ENCODE assay signal across 4 fruit fly cellular contexts in the genomic region with DNA sequence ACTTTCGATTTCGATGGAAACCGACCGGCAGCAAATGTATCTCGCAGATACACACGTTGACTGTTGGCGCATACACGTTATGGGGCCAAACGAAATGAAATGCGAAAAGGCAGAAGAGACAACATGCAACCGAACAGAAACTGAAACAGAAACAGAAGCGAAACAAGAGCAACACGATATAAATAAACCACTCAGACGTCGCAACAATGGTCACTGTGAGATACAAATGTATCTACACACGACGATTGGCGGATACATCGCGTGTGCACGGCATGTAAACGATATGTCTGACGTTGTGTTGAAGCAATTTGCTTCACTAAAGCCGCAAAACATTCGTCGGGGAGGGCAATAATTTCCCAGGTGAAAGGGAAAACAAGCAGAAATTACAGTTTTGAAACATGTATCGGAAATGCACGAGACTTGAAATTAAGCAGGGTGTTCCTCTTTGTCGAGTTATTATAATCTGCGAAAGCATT.
TF ChIP-seq lines count a peak whose summit lies in the region.

No protein-coding gene starts in this region.

- TF ChIP-seq CTCF in whole organism, embryonic (GFP tag; optimal IDR thresholded peaks at IDR 0.05; lab: Kevin White, UChicago) = no peak

TF ChIP-seq in whole organism, embryonic, 481 proteins besides CTCF, POLR2A, EP300 and RAD21 (continues in another document):
- TF ChIP-seq CG10654 (GFP tag; optimal IDR thresholded peaks at IDR 0.05; lab: Kevin White, UChicago) = no peak
- TF ChIP-seq ssp (GFP tag; IDR thresholded peaks at IDR 0.05; lab: Robert Waterston, UW) = no peak
- peak; percentile 93 for TF ChIP-seq Blimp-1 (GFP tag; optimal IDR thresholded peaks at IDR 0.05; lab: Kevin White, UChicago)
- no peak for TF ChIP-seq CG7987 (GFP tag; optimal IDR thresholded peaks at IDR 0.05; lab: Kevin White, UChicago)
- no peak for TF ChIP-seq CG13123 (GFP tag; optimal IDR thresholded peaks at IDR 0.05; lab: Kevin White, UChicago)
- TF ChIP-seq Meics (GFP tag; optimal IDR thresholded peaks at IDR 0.05; lab: Kevin White, UChicago) = no peak
- TF ChIP-seq mirr (GFP tag; optimal IDR thresholded peaks at IDR 0.05; lab: Kevin White, UChicago) = no peak
- no peak for TF ChIP-seq CG13296 (GFP tag; optimal IDR thresholded peaks at IDR 0.05; lab: Kevin White, UChicago)
- no peak for TF ChIP-seq maf-S (GFP tag; optimal IDR thresholded peaks at IDR 0.05; lab: Kevin White, UChicago)
- TF ChIP-seq CG7556 (GFP tag; optimal IDR thresholded peaks at IDR 0.05; lab: Kevin White, UChicago) = no peak
- TF ChIP-seq repo (GFP tag; optimal IDR thresholded peaks at IDR 0.05; lab: Kevin White, UChicago) = no peak
- peak; percentile 94 for TF ChIP-seq CG11504 (tag; optimal IDR thresholded peaks at IDR 0.05; lab: Kevin White, UChicago)
- no peak for TF ChIP-seq lmd (GFP tag; IDR thresholded peaks at IDR 0.05; lab: Robert Waterston, UW)
- no peak for TF ChIP-seq CG12769 (tag; optimal IDR thresholded peaks at IDR 0.05; lab: Kevin White, UChicago)
- peak; percentile 1 for TF ChIP-seq pfk (GFP tag; optimal IDR thresholded peaks at IDR 0.05; lab: Kevin White, UChicago)
- TF ChIP-seq Gug (GFP tag; IDR thresholded peaks at IDR 0.05; lab: Robert Waterston, UW) = no peak
- no peak for TF ChIP-seq emc (GFP tag; optimal IDR thresholded peaks at IDR 0.05; lab: Kevin White, UChicago)
- TF ChIP-seq CG12659 (GFP tag; optimal IDR thresholded peaks at IDR 0.05; lab: Kevin White, UChicago) = no peak
- no peak for TF ChIP-seq B-H2 (GFP tag; optimal IDR thresholded peaks at IDR 0.05; lab: Kevin White, UChicago)
- TF ChIP-seq eyg (GFP tag; optimal IDR thresholded peaks at IDR 0.05; lab: Kevin White, UChicago) = no peak
- no peak for TF ChIP-seq Dref (GFP tag; IDR thresholded peaks at IDR 0.05; lab: Robert Waterston, UW)
- no peak for TF ChIP-seq CG5245 (GFP tag; optimal IDR thresholded peaks at IDR 0.05; lab: Kevin White, UChicago)
- no peak for TF ChIP-seq sima (GFP tag; optimal IDR thresholded peaks at IDR 0.05; lab: Kevin White, UChicago)

TF ChIP-seq in whole organism, prepupa, 60 proteins besides CTCF, POLR2A, EP300 and RAD21:
- TF ChIP-seq fd85E (GFP tag; optimal IDR thresholded peaks at IDR 0.05; lab: Kevin White, UChicago) (no peak), vri (GFP tag; optimal IDR thresholded peaks at IDR 0.05; lab: Kevin White, UChicago) (no peak), Met (GFP tag; optimal IDR thresholded peaks at IDR 0.05; lab: Kevin White, UChicago) (peak; percentile 5), Eip78C (GFP tag; lab: Kevin White, UChicago) (peak; percentile 60), fkh (GFP tag; optimal IDR thresholded peaks at IDR 0.05; lab: Kevin White, UChicago) (no peak), Lpt (GFP tag; optimal IDR thresholded peaks at IDR 0.05; lab: Kevin White, UChicago) (peak; percentile 15), CG34406 (GFP tag; optimal IDR thresholded peaks at IDR 0.05; lab: Kevin White, UChicago) (no peak), Eip75B (GFP tag; optimal IDR thresholded peaks at IDR 0.05; lab: Kevin White, UChicago) (peak; percentile 36), Gug (GFP tag; IDR thresholded peaks at IDR 0.05; lab: Robert Waterston, UW) (no peak), cyc (GFP tag; optimal IDR thresholded peaks at IDR 0.05; lab: Kevin White, UChicago) (no peak), CG6854 (GFP tag; optimal IDR thresholded peaks at IDR 0.05; lab: Kevin White, UChicago) (peak; percentile 42), CG4318 (GFP tag; optimal IDR thresholded peaks at IDR 0.05; lab: Kevin White, UChicago) (no peak), Blimp-1 (GFP tag; optimal IDR thresholded peaks at IDR 0.05; lab: Kevin White, UChicago) (peak; percentile 96), ss (GFP tag; optimal IDR thresholded peaks at IDR 0.05; lab: Kevin White, UChicago) (peak; percentile 58 to 97), CG6808 (GFP tag; optimal IDR thresholded peaks at IDR 0.05; lab: Kevin White, UChicago) (peak; percentile 9), Sox102F (GFP tag; optimal IDR thresholded peaks at IDR 0.05; lab: Kevin White, UChicago) (peak; percentile 25), achi (GFP tag; optimal IDR thresholded peaks at IDR 0.05; lab: Kevin White, UChicago) (peak; percentile 20), dsx (GFP tag; optimal IDR thresholded peaks at IDR 0.05; lab: Kevin White, UChicago; ENCODE audit: poor library complexity, severe bottlenecking) (peak; percentile 52), salr (GFP tag; optimal IDR thresholded peaks at IDR 0.05; lab: Kevin White, UChicago) (peak in 1 of 2 experiments; percentile 11), CG6163 (GFP tag; IDR thresholded peaks at IDR 0.05; lab: Robert Waterston, UW) (peak; percentile 80), CG6792 (GFP tag; optimal IDR thresholded peaks at IDR 0.05; lab: Kevin White, UChicago) (no peak)

TF ChIP-seq in whole organism, pupa, 21 proteins besides CTCF, POLR2A, EP300 and RAD21:
- TF ChIP-seq CG8301 (tag; optimal IDR thresholded peaks at IDR 0.05; lab: Kevin White, UChicago) (no peak), EcR (GFP tag; optimal IDR thresholded peaks at IDR 0.05; lab: Kevin White, UChicago) (peak; percentile 42), Ets98B (GFP tag; IDR thresholded peaks at IDR 0.05; lab: Robert Waterston, UW) (peak; percentile 23; the same call in 1 of the 2 replicates), CG32121 (GFP tag; IDR thresholded peaks at IDR 0.05; lab: Robert Waterston, UW) (0 out of 2 replicates have a peak, but pooled peaks have one; percentile 8), CG34367 (tag; optimal IDR thresholded peaks at IDR 0.05; lab: Kevin White, UChicago) (no peak), CG10348 (GFP tag; IDR thresholded peaks at IDR 0.05; lab: Robert Waterston, UW) (no peak), CG4496 (GFP tag; IDR thresholded peaks at IDR 0.05; lab: Robert Waterston, UW) (0 out of 3 replicates have a peak, but pooled peaks have one; percentile 23), CG9948 (tag; optimal IDR thresholded peaks at IDR 0.05; lab: Kevin White, UChicago) (no peak), Pif1A (GFP tag; optimal IDR thresholded peaks at IDR 0.05; lab: Kevin White, UChicago) (no peak)

TF ChIP-seq in whole organism, wandering third instar larva, 38 proteins besides CTCF, POLR2A, EP300 and RAD21:
- peak; percentile 82 for TF ChIP-seq psq (GFP tag; optimal IDR thresholded peaks at IDR 0.05; lab: Kevin White, UChicago)
- no peak for TF ChIP-seq dmrt93B (GFP tag; optimal IDR thresholded peaks at IDR 0.05; lab: Kevin White, UChicago)
